Fruit fly (Drosophila melanogaster) whole organism, embryonic: ENCODE measurements around the gene CG32551.

Experiments
- CG10654 ChIP-seq: fragments of 200-800 bp; sonication (Bioruptor generic); optimal IDR thresholded peaks from 2 replicates; lab custom pipeline; 2016; ENCODE audit warnings: missing biosample characterization, missing genetic modification characterization
- CG17186 ChIP-seq: fragments of 200-800 bp; sonication (Bioruptor generic); optimal IDR thresholded peaks from 3 replicates; lab custom pipeline; 2017; ENCODE audit warnings: missing biosample characterization, missing genetic modification reagents, missing genetic modification characterization
- CG2129 ChIP-seq: fragments of 200-800 bp; sonication (Bioruptor generic); IDR thresholded peaks from 2 replicates; pipeline ENCODE4 v1.3.6; 2022; ENCODE audit warnings: missing biosample characterization, missing genetic modification characterization; ENCODE audit not compliant: partially characterized antibody
- CG2199 ChIP-seq: fragments of 200-800 bp; sonication (Bioruptor generic); IDR thresholded peaks from 3 replicates; pipeline ENCODE4 v1.3.6; 2022; ENCODE audit warnings: missing biosample characterization, missing genetic modification characterization
- CG30431 ChIP-seq: fragments of 200-800 bp; sonication (Bioruptor generic); optimal IDR thresholded peaks from 2 replicates; lab custom pipeline; 2017; ENCODE audit warnings: missing biosample characterization, missing genetic modification characterization
- CG3726 ChIP-seq: fragments of 200-800 bp; sonication (Bioruptor generic); IDR thresholded peaks from 3 replicates; pipeline ENCODE4, ENCODE4 v1.3.6; 2022; ENCODE audit warnings: missing biosample characterization, missing genetic modification characterization
- CG6854 ChIP-seq: fragments of 200-800 bp; sonication (Bioruptor generic); optimal IDR thresholded peaks from 3 replicates; lab custom pipeline; 2017; ENCODE audit warnings: missing biosample characterization, mild to moderate bottlenecking, missing genetic modification characterization
- Gug ChIP-seq: fragments of 200-800 bp; sonication (Bioruptor generic); IDR thresholded peaks from 4 replicates; pipeline ENCODE4 v1.3.6; 2022; ENCODE audit warnings: missing biosample characterization, missing genetic modification characterization
- Myb ChIP-seq: fragments of 200-800 bp; sonication (Bioruptor generic); optimal IDR thresholded peaks from 2 replicates; lab custom pipeline; 2016; ENCODE audit warnings: missing biosample characterization, missing genetic modification characterization
- grau ChIP-seq: fragments of 200-800 bp; optimal IDR thresholded peaks from 3 replicates; lab custom pipeline; 2019; ENCODE audit warnings: missing biosample characterization, mild to moderate bottlenecking, missing genetic modification characterization, moderate library complexity
- phol ChIP-seq: fragments of 200-800 bp; sonication (Bioruptor generic); optimal IDR thresholded peaks from 3 replicates; lab custom pipeline; 2018; ENCODE audit warnings: missing biosample characterization, mild to moderate bottlenecking, missing genetic modification characterization, moderate library complexity
- pzg ChIP-seq: fragments of 200-800 bp; sonication (Bioruptor generic); optimal IDR thresholded peaks from 3 replicates; lab custom pipeline; 2018; ENCODE audit warnings: missing biosample characterization, mild to moderate bottlenecking, missing genetic modification characterization, moderate library complexity

- TF ChIP-seq CG3726: no peak
- TF ChIP-seq CG30431 (GFP tag; lab: Kevin White, UChicago): no peak
- TF ChIP-seq grau: no peak
- no peak for TF ChIP-seq pzg (GFP tag; lab: Kevin White, UChicago)
- no peak for TF ChIP-seq CG6854 (GFP tag; lab: Kevin White, UChicago)
- TF ChIP-seq CG17186 (GFP tag; lab: Kevin White, UChicago): no peak
- no peak for TF ChIP-seq Gug (GFP tag; lab: Robert Waterston, UW)
- TF ChIP-seq Myb (GFP tag; lab: Kevin White, UChicago): no peak
- no peak for TF ChIP-seq CG2199 (GFP tag; lab: Robert Waterston, UW)
- no peak for TF ChIP-seq phol (tag; lab: Kevin White, UChicago)
- TF ChIP-seq CG2129 (GFP tag; lab: Robert Waterston, UW): no peak
- no peak for TF ChIP-seq CG10654 (GFP tag; lab: Kevin White, UChicago)
These were observed 43.5 kb upstream of the CG32551 start for dm6 chrX:18395157-18395556.
